Worm (Caenorhabditis elegans): Measurements from ENCODE around the gene enu-3.1.

Gene enu-3.1

ce11 chrIII:10470927-10471326, 34.9 kb downstream of the enu-3.1 start, which contains the start of gene cul-1:
TSS of gene cul-1 (plus strand) at chrIII:10471237.
- TF ChIP-seq dmd-4 (tag; optimal IDR thresholded peaks at IDR 0.05; ENCODE audit: borderline replicate concordance): no peak
- no peak for TF ChIP-seq ceh-14 (tag; optimal IDR thresholded peaks at IDR 0.05)
- no peak for TF ChIP-seq pax-1 (tag; optimal IDR thresholded peaks at IDR 0.05)
- no peak for TF ChIP-seq hlh-15 (tag; optimal IDR thresholded peaks at IDR 0.05)
- TF ChIP-seq fax-1 (tag; optimal IDR thresholded peaks at IDR 0.05): no peak
- no peak for TF ChIP-seq nfya-1 (tag; optimal IDR thresholded peaks at IDR 0.05)
- no peak for TF ChIP-seq ceh-9 (tag; optimal IDR thresholded peaks at IDR 0.05)
- TF ChIP-seq pqm-1 (tag; optimal IDR thresholded peaks at IDR 0.05): no peak
- TF ChIP-seq unc-42 (tag; optimal IDR thresholded peaks at IDR 0.05): no peak
- TF ChIP-seq ceh-22 (tag; optimal IDR thresholded peaks at IDR 0.05): no peak

ce11 chrIII:10474945-10475344, 38.9 kb downstream of the enu-3.1 start, which contains the start of gene D2045.9:
TSS of gene D2045.9 (plus strand) at chrIII:10475245.
- TF ChIP-seq unc-55 (GFP tag; optimal IDR thresholded peaks at IDR 0.05) (no peak), ahr-1 (tag; optimal IDR thresholded peaks at IDR 0.05) (no peak), Y22D7AL.16 (tag; optimal IDR thresholded peaks at IDR 0.05) (no peak), ceh-2 (tag; optimal IDR thresholded peaks at IDR 0.05) (no peak), ceh-24 (tag; optimal IDR thresholded peaks at IDR 0.05) (no peak), fax-1 (tag; optimal IDR thresholded peaks at IDR 0.05) (no peak), ceh-14 (tag; optimal IDR thresholded peaks at IDR 0.05) (no peak), ref-2 (tag; optimal IDR thresholded peaks at IDR 0.05) (no peak), elt-4 (tag; optimal IDR thresholded peaks at IDR 0.05) (no peak), pha-2 (tag; optimal IDR thresholded peaks at IDR 0.05) (no peak), rnt-1 (tag; optimal IDR thresholded peaks at IDR 0.05) (no peak), gmeb-2 (tag; optimal IDR thresholded peaks at IDR 0.05) (no peak), pha-4 (tag; optimal IDR thresholded peaks at IDR 0.05) (no peak), pros-1 (tag; optimal IDR thresholded peaks at IDR 0.05) (no peak), zip-5 (tag; optimal IDR thresholded peaks at IDR 0.05) (no peak), sdc-2 (tag; optimal IDR thresholded peaks at IDR 0.05) (no peak)

- TF ChIP-seq mec-3 (tag; optimal IDR thresholded peaks at IDR 0.05; ENCODE audit: borderline replicate concordance) (no peak), hlh-8 (tag; optimal IDR thresholded peaks at IDR 0.05) (no peak), C08G9.2 (tag; optimal IDR thresholded peaks at IDR 0.05) (no peak), elt-4 (tag; optimal IDR thresholded peaks at IDR 0.05) (no peak)
Observed at ce11 chrIII:10479180-10479579, 43.1 kb downstream of the enu-3.1 start, which contains the start of gene D2045.7. TSS of gene D2045.7 (plus strand) at chrIII:10479480.

ce11 chrIII:10481497-10481896, 45.4 kb downstream of the enu-3.1 start:
- TF ChIP-seq ztf-16 (tag; optimal IDR thresholded peaks at IDR 0.05) (no peak), T23F11.4 (GFP tag; optimal IDR thresholded peaks at IDR 0.05) (no peak), pros-1 (tag; optimal IDR thresholded peaks at IDR 0.05) (no peak), sox-4 (tag; optimal IDR thresholded peaks at IDR 0.05) (no peak), ceh-18 (tag; optimal IDR thresholded peaks at IDR 0.05) (no peak), gmeb-2 (tag; optimal IDR thresholded peaks at IDR 0.05) (no peak), unc-3 (GFP tag; conservative IDR thresholded peaks at IDR 0.05) (no peak), unc-3 (tag; optimal IDR thresholded peaks at IDR 0.05) (no peak), npax-4 (tag; optimal IDR thresholded peaks at IDR 0.05) (no peak)

- TF ChIP-seq mec-3 (tag; optimal IDR thresholded peaks at IDR 0.05; ENCODE audit: borderline replicate concordance) (no peak), ceh-9 (tag; optimal IDR thresholded peaks at IDR 0.05) (no peak), elt-2 (tag; optimal IDR thresholded peaks at IDR 0.05) (peak; percentile 8), ceh-6 (GFP tag; optimal IDR thresholded peaks at IDR 0.05) (no peak), hlh-13 (GFP tag; optimal IDR thresholded peaks at IDR 0.05) (no peak), odd-2 (tag; optimal IDR thresholded peaks at IDR 0.05) (no peak), ahr-1 (tag; optimal IDR thresholded peaks at IDR 0.05) (no peak)
Observed at ce11 chrIII:10481988-10482387, 45.9 kb downstream of the enu-3.1 start, which contains the start of gene D2045.8. TSS of gene D2045.8 (plus strand) at chrIII:10482288.
